Fruit fly (Drosophila melanogaster): ENCODE measurements around the gene mRpS14.

The mRpS14 gene

DNA sequence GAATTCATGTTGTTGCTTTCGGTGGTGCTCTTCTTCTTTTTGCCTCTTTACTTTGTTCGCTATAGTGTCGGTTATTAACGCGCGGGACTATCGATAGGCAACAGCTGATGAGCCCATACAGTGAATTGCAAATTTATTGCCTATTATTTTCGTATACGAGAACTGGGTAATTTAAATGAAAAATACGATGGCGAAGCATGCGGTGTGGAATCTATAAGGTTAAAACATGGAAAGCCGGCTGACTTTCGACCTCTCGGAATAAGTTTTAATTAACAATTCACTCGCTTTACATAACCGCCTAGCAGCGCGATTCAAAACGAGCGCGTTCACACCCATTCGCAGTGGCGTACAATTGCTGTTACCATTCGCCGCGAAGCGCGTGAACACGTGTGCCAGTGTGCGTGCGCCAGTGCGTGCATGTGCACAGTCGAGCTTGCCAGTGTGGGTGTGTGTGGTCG, at the start of gene mRpS14, which contains the start of gene Naa15-16:
Gene mRpS14 (minus strand): TSS at position 370 of the 458 bp plus-strand sequence.
Gene Naa15-16 (plus strand): TSS at position 116 of the 458 bp plus-strand sequence.
- no peak for TF ChIP-seq CG17801 (GFP tag; optimal IDR thresholded peaks at IDR 0.05; ENCODE audit: partially characterized antibody)

DNA sequence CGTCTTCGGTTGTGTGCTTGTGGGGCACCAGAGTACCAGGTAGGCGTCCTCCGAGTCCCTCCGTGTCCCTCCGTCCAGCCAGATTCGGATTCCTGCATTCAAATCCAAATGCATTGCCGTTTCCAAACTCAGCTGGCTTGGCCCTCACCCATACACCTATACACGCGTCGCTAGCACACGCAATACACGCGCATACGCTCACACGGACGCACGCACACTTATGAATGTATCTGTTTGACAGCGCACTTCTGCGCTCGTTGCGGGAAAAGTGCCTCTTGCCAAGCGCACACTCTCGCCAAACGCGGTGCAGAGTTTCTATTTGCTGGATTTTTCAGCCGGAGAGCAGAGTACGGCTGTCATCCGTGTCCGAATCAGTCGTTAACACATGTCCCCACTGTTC, 42.6 kb upstream of the mRpS14 start:
- TF ChIP-seq CG17801 (GFP tag; optimal IDR thresholded peaks at IDR 0.05; ENCODE audit: partially characterized antibody): no peak

DNA sequence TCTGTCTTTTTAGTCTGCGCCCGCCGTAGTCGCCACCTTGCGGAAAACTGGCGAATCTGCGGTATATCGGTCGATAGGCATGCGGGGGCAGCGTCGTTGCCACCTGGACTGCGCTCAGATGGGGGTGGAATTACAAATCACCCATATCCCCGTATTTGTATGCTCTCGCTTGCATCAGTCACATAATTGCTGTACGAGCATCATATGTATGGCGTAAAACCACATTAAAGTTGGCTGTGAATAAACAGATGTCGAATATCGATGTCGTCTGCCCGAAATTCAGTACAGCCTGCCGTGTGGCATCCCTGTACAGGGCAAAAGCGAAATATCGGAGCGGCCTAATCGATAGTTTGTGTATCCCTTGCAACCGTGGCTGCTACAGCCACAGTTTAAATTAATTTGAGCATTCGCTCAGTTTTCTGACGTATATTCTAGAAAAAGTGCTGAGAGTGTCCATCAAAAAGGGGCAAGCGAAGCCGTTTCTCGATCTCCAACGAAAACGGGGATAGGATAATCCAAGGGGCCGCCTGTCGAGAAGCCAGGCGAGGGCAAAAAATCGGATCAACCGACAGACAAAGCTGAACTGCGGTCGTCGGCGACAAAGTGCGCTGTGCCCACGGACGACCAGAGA, 41.8 kb upstream of the mRpS14 start, which contains the start of the genes Idh3a and CoRest:
Gene Idh3a (minus strand): TSS at position 58 of the 631 bp plus-strand sequence.
Gene CoRest (plus strand): TSS at position 177 of the 631 bp plus-strand sequence.
- TF ChIP-seq CG17801 (GFP tag; optimal IDR thresholded peaks at IDR 0.05; ENCODE audit: partially characterized antibody): no peak

DNA sequence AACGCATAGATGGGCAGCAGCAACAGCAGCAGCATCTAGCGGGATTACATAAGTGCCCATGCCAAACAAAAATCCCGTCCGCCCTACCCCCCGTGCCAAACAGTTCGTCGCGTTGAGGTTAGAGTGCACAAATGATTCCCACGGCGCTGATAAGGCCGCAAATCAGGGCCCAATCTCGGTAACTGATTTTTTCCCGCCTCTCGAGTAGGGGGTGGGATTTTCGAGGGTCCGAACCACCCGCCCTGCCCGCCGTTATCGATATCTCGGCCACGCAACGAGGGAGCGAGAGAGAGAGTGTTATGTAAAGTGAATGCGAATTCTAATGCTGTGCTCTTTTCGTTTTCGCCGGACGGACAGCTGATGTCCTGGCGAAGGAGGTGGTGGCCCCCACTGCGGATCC, 40.9 kb upstream of the mRpS14 start:
- TF ChIP-seq CG17801 (GFP tag; optimal IDR thresholded peaks at IDR 0.05; ENCODE audit: partially characterized antibody): no peak

DNA sequence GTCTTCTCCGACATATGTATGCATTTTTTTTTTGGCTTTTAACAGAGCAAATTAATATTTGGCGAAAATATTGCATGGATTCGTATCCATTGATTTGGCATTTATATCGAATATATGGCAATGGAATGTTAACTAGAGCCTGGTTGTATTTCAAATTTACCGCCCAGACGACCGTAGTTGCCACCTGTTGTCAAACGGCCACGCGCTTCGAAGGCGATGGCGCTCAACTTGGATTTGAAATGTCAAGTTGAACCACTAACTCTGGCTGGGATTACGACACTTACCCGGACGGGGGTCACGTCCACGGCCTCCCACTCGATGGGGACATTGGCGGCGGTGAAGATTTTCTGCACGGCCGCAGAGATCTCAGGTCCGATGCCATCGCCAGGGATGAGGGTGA, 40.3 kb upstream of the mRpS14 start:
- no peak for TF ChIP-seq CG17801 (GFP tag; optimal IDR thresholded peaks at IDR 0.05; ENCODE audit: partially characterized antibody)

dm6 chrX:19510204-19510603, 30.2 kb upstream of the mRpS14 start:
- TF ChIP-seq CG17801 (GFP tag; optimal IDR thresholded peaks at IDR 0.05; ENCODE audit: partially characterized antibody): no peak

DNA sequence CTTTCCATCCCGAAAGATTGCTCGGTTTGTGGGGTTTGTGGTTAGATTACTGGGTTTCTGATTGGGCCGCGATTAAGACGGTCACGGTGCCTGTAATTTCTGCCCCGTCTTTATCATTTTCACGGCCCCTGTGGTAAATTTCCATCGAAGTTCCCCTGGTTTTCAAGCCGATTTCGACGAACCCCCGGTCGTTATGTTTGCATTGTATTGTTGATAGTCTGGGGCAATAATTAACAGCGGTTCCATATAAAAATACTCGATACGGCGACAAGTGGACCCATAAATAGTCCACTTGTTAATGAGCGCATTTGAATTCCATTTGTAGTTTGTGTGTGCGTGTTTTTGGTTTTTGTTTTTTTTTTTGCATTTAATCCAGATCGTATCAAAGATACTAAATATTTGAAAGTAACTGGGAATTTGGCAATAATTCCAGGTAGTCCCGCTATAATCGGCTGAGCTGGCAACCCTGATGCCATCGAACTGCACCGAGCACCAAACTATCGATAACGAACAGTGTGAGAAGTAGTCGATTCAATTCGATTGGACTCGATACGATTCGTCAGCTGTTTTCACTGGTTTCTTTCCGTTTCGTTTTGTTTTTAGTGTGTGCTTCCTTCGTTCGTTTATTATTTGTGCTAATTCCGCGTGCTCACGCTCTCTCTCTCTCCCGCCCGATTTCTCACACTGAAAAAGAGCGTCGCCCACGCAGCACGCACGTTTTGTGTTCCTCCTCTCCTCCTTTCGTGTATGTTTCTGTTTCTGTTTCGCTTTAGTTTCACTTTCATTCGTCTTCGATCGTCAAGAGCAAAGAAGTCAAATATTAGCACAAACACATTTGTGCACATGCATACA, 25.5 kb upstream of the mRpS14 start:
- TF ChIP-seq CG17801 (GFP tag; optimal IDR thresholded peaks at IDR 0.05; ENCODE audit: partially characterized antibody): peak; percentile 71

DNA sequence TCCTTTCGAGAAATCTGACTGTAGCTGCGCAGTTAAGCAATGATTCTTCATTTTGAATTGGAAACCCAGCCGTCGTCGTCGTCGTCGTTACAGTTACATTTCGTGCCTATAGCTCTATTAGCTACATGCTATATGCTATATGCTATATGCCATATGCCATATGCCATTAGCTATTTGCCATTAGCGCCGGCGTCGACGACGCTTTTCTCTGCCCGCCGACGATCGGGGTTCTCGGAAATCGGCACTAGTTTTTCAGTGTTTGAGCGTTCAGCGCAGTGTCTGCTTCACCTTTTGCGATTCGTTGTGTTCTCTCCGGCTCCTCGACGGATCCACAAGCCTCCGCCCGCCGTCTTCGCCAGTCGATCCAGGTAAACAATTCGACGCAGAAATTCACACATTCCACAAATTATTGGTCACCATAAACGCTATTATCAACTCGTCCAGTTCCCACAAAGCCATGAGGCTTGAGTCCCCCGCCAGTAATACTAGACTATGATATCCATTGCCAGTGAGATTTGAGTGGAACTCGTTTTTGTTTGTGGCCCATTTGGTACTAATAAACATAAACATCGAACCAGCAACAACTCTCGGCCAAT, 24.2 kb upstream of the mRpS14 start:
- TF ChIP-seq CG17801 (GFP tag; optimal IDR thresholded peaks at IDR 0.05; ENCODE audit: partially characterized antibody): no peak

- TF ChIP-seq CG17801 (GFP tag; optimal IDR thresholded peaks at IDR 0.05; ENCODE audit: partially characterized antibody): no peak
Measured at dm6 chrX:19501274-19501673, 21.2 kb upstream of the mRpS14 start.

DNA sequence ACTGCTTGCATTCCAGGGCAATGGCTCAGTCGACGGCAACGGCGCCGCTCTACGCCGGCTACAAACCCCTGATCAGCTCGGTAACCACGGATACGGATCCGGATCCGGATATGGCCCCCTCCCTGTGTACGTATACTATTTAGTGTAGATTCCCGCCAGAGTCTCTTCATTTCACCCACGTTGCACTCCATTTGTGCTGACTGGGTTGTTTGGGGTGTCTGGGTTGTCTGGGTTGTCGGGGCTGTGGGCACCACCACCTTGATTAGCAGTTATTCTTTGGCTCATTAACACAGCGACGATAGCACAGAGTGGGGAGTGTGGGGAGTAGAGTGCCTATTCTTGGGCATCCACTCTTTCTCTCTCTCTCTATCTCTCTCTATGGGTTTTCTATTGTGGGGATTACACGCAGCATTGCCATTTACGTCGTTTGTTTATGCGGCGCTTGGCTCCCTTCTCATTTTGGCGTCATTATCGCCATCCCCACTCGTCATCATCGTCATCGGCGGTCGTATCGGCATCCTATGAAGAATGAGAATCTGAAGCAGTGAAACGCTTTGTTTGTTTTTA, 18.8 kb upstream of the mRpS14 start:
- TF ChIP-seq CG17801 (GFP tag; optimal IDR thresholded peaks at IDR 0.05; ENCODE audit: partially characterized antibody): no peak

DNA sequence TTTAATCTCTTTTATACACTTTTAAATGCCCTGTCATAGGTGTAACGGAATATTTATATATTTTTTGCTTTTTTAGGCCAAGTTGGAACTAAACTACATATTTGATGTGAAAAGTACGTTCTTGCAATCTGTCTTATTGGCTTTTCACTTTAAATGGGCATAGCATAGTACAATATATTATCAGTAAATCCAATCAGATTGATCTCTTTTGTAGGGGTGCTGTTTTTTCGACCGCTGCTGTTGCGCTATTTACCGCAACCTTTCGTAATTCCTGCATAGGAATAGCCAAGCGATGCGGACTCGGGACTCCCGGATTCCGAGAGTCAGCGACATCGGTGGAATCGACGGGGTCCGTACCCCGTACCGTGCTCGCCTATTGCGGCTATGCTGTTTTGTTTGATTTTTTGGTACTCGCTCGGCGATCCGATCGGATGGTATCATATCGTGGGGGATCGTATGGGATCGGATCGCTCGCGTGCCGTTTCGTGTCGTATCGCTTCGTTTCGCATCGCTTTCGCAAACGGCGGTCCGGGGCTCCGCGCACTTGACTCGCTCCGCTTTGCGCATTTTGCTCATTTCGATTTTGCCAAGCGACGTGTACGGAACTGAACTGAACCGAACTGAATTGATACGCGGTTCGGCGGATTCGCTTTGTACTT, 17.9 kb upstream of the mRpS14 start:
- TF ChIP-seq CG17801 (GFP tag; optimal IDR thresholded peaks at IDR 0.05; ENCODE audit: partially characterized antibody): peak; percentile 60

DNA sequence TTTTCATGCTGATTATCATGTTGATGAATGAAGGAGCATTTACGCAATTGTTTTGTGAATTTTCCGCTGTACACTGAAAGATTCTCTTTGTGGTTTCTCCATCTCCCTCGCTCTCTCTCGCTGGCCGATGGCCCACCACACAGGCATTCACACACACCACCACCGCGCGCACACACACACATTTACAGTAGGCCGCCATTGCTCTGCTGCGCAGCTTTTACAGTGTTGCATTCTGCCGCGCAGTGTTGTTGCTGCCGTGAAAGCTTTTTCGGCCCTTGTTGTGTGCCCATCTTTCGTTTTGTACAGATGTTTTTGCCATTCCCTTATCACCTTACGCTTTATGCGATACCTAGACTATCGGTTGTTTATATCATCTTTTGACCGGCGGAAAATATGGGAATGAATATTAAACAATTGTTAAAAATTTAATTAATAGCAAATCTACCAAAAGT, 16.8 kb upstream of the mRpS14 start:
- TF ChIP-seq CG17801 (GFP tag; optimal IDR thresholded peaks at IDR 0.05; ENCODE audit: partially characterized antibody): no peak

dm6 chrX:19495611-19496583, 15.9 kb upstream of the mRpS14 start:
- no peak for TF ChIP-seq CG17801 (GFP tag; optimal IDR thresholded peaks at IDR 0.05; ENCODE audit: partially characterized antibody)
